Fruit fly (Drosophila melanogaster) whole organism, embryonic: ENCODE data around the gene CG45081.

Source experiments
- Abd-B ChIP-seq: fragments of 200-800 bp; sonication (Bioruptor generic); optimal IDR thresholded peaks from 2 replicates; lab custom pipeline; 2018; ENCODE audit warnings: missing biosample characterization, mild to moderate bottlenecking, missing genetic modification characterization, moderate library complexity
- Awh ChIP-seq: fragments of 200-800 bp; sonication (Bioruptor generic); IDR thresholded peaks from 2 replicates; pipeline ENCODE4, ENCODE4 v1.3.6; 2022; ENCODE audit warnings: missing biosample characterization, missing genetic modification characterization
- Blimp-1 ChIP-seq: fragments of 200-800 bp; sonication (Bioruptor generic); optimal IDR thresholded peaks from 3 replicates; lab custom pipeline; 2018; ENCODE audit warnings: missing biosample characterization, missing genetic modification characterization, mild to moderate bottlenecking, moderate library complexity, missing genetic modification reagents
- BtbVII ChIP-seq: fragments of 200-800 bp; sonication (Bioruptor generic); optimal IDR thresholded peaks from 3 replicates; lab custom pipeline; 2017; ENCODE audit warnings: missing biosample characterization, mild to moderate bottlenecking, missing genetic modification characterization
- CG10274 ChIP-seq: fragments of 200-800 bp; sonication (Bioruptor generic); optimal IDR thresholded peaks from 3 replicates; lab custom pipeline; 2017; ENCODE audit warnings: missing biosample characterization, mild to moderate bottlenecking, missing genetic modification characterization
- CG10431 ChIP-seq: fragments of 200-800 bp; sonication (Bioruptor generic); optimal IDR thresholded peaks from 3 replicates; lab custom pipeline; 2018; ENCODE audit warnings: missing biosample characterization, mild to moderate bottlenecking, missing genetic modification characterization
- CG11456 ChIP-seq: fragments of 200-800 bp; sonication (Bioruptor generic); IDR thresholded peaks from 3 replicates; pipeline ENCODE4 v1.3.6; 2022; ENCODE audit warnings: missing biosample characterization, missing genetic modification characterization
- CG14710 ChIP-seq: fragments of 200-800 bp; sonication (Bioruptor generic); optimal IDR thresholded peaks from 3 replicates; lab custom pipeline; 2019; ENCODE audit warnings: missing biosample characterization, mild to moderate bottlenecking, missing genetic modification characterization, moderate library complexity
- CG15601 ChIP-seq: fragments of 200-800 bp; sonication (Bioruptor generic); optimal IDR thresholded peaks from 3 replicates; lab custom pipeline; 2019; ENCODE audit warnings: missing biosample characterization, mild to moderate bottlenecking, missing genetic modification characterization, moderate library complexity
- CG17361 ChIP-seq: fragments of 200-800 bp; sonication (Bioruptor generic); IDR thresholded peaks from 3 replicates; pipeline ENCODE4 v1.3.6; 2022; ENCODE audit warnings: missing biosample characterization, missing genetic modification characterization
- CG1832 ChIP-seq: fragments of 200-800 bp; sonication (Bioruptor generic); optimal IDR thresholded peaks from 2 replicates; lab custom pipeline; 2017; ENCODE audit warnings: missing biosample characterization, mild to moderate bottlenecking, missing genetic modification characterization, inconsistent platforms
- CG18476 ChIP-seq: fragments of 200-800 bp; sonication (Bioruptor generic); optimal IDR thresholded peaks from 2 replicates; lab custom pipeline; 2016; ENCODE audit warnings: missing biosample characterization, mild to moderate bottlenecking, missing genetic modification characterization
- CG18599 ChIP-seq: fragments of 200-800 bp; sonication (Bioruptor generic); optimal IDR thresholded peaks from 3 replicates; lab custom pipeline; 2017; ENCODE audit warnings: missing biosample characterization, missing genetic modification characterization, mild to moderate bottlenecking, moderate library complexity, missing genetic modification reagents
- CG2712 ChIP-seq: fragments of 200-800 bp; optimal IDR thresholded peaks from 3 replicates; lab custom pipeline; 2019; ENCODE audit warnings: missing biosample characterization, mild to moderate bottlenecking, missing genetic modification characterization, moderate library complexity
- CG32772 ChIP-seq: fragments of 200-800 bp; sonication (Bioruptor generic); IDR thresholded peaks from 2 replicates; pipeline ENCODE4 v1.3.6; 2022; ENCODE audit warnings: missing biosample characterization, missing genetic modification characterization
- CG4360 ChIP-seq: fragments of 200-800 bp; sonication (Bioruptor generic); IDR thresholded peaks from 2 replicates; pipeline ENCODE4 v1.3.6; 2022; ENCODE audit warnings: missing biosample characterization, missing genetic modification characterization
- CG4404 ChIP-seq: fragments of 200-800 bp; sonication (Bioruptor generic); IDR thresholded peaks from 2 replicates; pipeline ENCODE4 v1.3.6; 2022; ENCODE audit warnings: missing biosample characterization, missing genetic modification characterization
- CG7839 ChIP-seq: fragments of 200-800 bp; sonication (Bioruptor generic); optimal IDR thresholded peaks from 3 replicates; lab custom pipeline; 2018; ENCODE audit warnings: missing biosample characterization, mild to moderate bottlenecking, missing genetic modification characterization, moderate library complexity
- CG8388 ChIP-seq: fragments of 200-800 bp; sonication (Bioruptor generic); optimal IDR thresholded peaks from 2 replicates; lab custom pipeline; 2019; ENCODE audit warnings: missing biosample characterization, mild to moderate bottlenecking, missing genetic modification characterization, moderate library complexity
- CoRest ChIP-seq: fragments of 200-800 bp; sonication (Bioruptor generic); optimal IDR thresholded peaks from 3 replicates; lab custom pipeline; 2018; ENCODE audit warnings: missing biosample characterization, mild to moderate bottlenecking, missing genetic modification characterization, moderate library complexity
- Deaf1 ChIP-seq: fragments of 200-800 bp; optimal IDR thresholded peaks from 3 replicates; lab custom pipeline; 2019; ENCODE audit warnings: missing biosample characterization, mild to moderate bottlenecking, missing genetic modification characterization, moderate library complexity
- Ets65A ChIP-seq: fragments of 200-800 bp; sonication (Bioruptor generic); peaks from one replicate; lab custom pipeline; 2016; ENCODE audit warnings: missing biosample characterization, missing genetic modification characterization
- H2.0 ChIP-seq: fragments of 200-800 bp; sonication (Bioruptor generic); IDR thresholded peaks from 2 replicates; pipeline ENCODE4 v1.3.6; 2022; ENCODE audit warnings: missing biosample characterization, missing genetic modification characterization
- Hr51 ChIP-seq, 2 experiments: fragments of 200-800 bp; sonication (Bioruptor generic); optimal IDR thresholded peaks; 2 replicates in 1 of 2; 3 replicates in 1 of 2; lab custom pipeline; 2016 to 2018; ENCODE audit warnings: missing biosample characterization in 2 of 2, missing genetic modification characterization in 2 of 2, mild to moderate bottlenecking in 1 of 2, moderate library complexity in 1 of 2
- Hr78 ChIP-seq, 2 experiments: fragments of 200-800 bp in 1 of 2; fragments of >200 bp in 1 of 2; sonication (Bioruptor generic) in 1 of 2; optimal IDR thresholded peaks; 2 replicates each; lab custom pipeline; 2017 to 2019; ENCODE audit warnings: missing biosample characterization in 2 of 2, missing genetic modification characterization in 2 of 2, mild to moderate bottlenecking in 1 of 2, moderate library complexity in 1 of 2
- Med ChIP-seq: fragments of 200-800 bp; sonication (Bioruptor generic); peaks from one replicate; lab custom pipeline; 2016; ENCODE audit warnings: missing biosample characterization, missing genetic modification characterization, mild to moderate bottlenecking, inconsistent platforms, moderate library complexity
- Ptx1 ChIP-seq: fragments of 200-800 bp; sonication (Bioruptor generic); IDR thresholded peaks from 2 replicates; pipeline ENCODE4 v1.3.6; 2022; ENCODE audit warnings: missing biosample characterization, missing genetic modification characterization
- Ravus ChIP-seq: fragments of 200-800 bp; sonication (Bioruptor generic); IDR thresholded peaks from 2 replicates; pipeline ENCODE4 v1.3.6; 2022; ENCODE audit warnings: missing biosample characterization, missing genetic modification characterization
- Rx ChIP-seq: fragments of 200-800 bp; sonication (Bioruptor generic); IDR thresholded peaks from 2 replicates; pipeline ENCODE4 v1.3.6; 2022; ENCODE audit warnings: missing biosample characterization, missing genetic modification characterization
- Six4 ChIP-seq: fragments of 200-800 bp; sonication (Bioruptor generic); optimal IDR thresholded peaks from 2 replicates; lab custom pipeline; 2016; ENCODE audit warnings: missing biosample characterization, missing genetic modification characterization
- Sox102F ChIP-seq: fragments of 200-800 bp; sonication (Bioruptor generic); optimal IDR thresholded peaks from 2 replicates; lab custom pipeline; 2018; ENCODE audit warnings: missing biosample characterization, mild to moderate bottlenecking, missing genetic modification characterization, moderate library complexity
- ato ChIP-seq: fragments of 200-800 bp; sonication (Bioruptor generic); IDR thresholded peaks from 2 replicates; pipeline ENCODE4 v1.3.6; 2022; ENCODE audit warnings: missing biosample characterization, missing genetic modification characterization; ENCODE audit not compliant: partially characterized antibody
- bcd ChIP-seq: fragments of 200-800 bp; sonication (Bioruptor generic); optimal IDR thresholded peaks from 2 replicates; lab custom pipeline; 2017; ENCODE audit warnings: missing biosample characterization, mild to moderate bottlenecking, missing genetic modification characterization
- cg ChIP-seq: fragments of 200-800 bp; sonication (Bioruptor generic); optimal IDR thresholded peaks from 3 replicates; lab custom pipeline; 2019; ENCODE audit warnings: missing biosample characterization, mild to moderate bottlenecking, missing genetic modification characterization, moderate library complexity
- ci ChIP-seq: fragments of 200-800 bp; sonication (Bioruptor generic); IDR thresholded peaks from 3 replicates; pipeline ENCODE4 v1.3.6; 2022; ENCODE audit warnings: missing biosample characterization, missing genetic modification characterization
- dmrt11E ChIP-seq: fragments of 200-800 bp; sonication (Bioruptor generic); optimal IDR thresholded peaks from 3 replicates; lab custom pipeline; 2018; ENCODE audit warnings: missing biosample characterization, mild to moderate bottlenecking, missing genetic modification characterization, moderate library complexity
- fd96Cb ChIP-seq: fragments of 200-800 bp; sonication (Bioruptor generic); optimal IDR thresholded peaks from 2 replicates; lab custom pipeline; 2018; ENCODE audit warnings: missing biosample characterization, mild to moderate bottlenecking, missing genetic modification characterization, moderate library complexity
- gcm ChIP-seq: fragments of 200-800 bp; sonication (Bioruptor generic); optimal IDR thresholded peaks from 2 replicates; lab custom pipeline; 2019; ENCODE audit warnings: missing biosample characterization, mild to moderate bottlenecking, missing genetic modification characterization, moderate library complexity
- gem ChIP-seq: fragments of 200-800 bp; sonication (Bioruptor generic); optimal IDR thresholded peaks from 2 replicates; lab custom pipeline; 2019; ENCODE audit warnings: missing biosample characterization, mild to moderate bottlenecking, missing genetic modification characterization, moderate library complexity
- grau ChIP-seq: fragments of 200-800 bp; optimal IDR thresholded peaks from 3 replicates; lab custom pipeline; 2019; ENCODE audit warnings: missing biosample characterization, mild to moderate bottlenecking, missing genetic modification characterization, moderate library complexity
- ind ChIP-seq: fragments of 200-800 bp; sonication (Bioruptor generic); optimal IDR thresholded peaks from 3 replicates; lab custom pipeline; 2016; ENCODE audit warnings: missing biosample characterization, missing genetic modification characterization
- mirr ChIP-seq: fragments of 200-800 bp; sonication (Bioruptor generic); optimal IDR thresholded peaks from 3 replicates; lab custom pipeline; 2018; ENCODE audit warnings: missing biosample characterization, mild to moderate bottlenecking, missing genetic modification characterization
- pfk ChIP-seq: fragments of 200-800 bp; sonication (Bioruptor generic); optimal IDR thresholded peaks from 2 replicates; lab custom pipeline; 2018; ENCODE audit warnings: missing biosample characterization, mild to moderate bottlenecking, missing genetic modification characterization, moderate library complexity
- phol ChIP-seq: fragments of 200-800 bp; sonication (Bioruptor generic); optimal IDR thresholded peaks from 3 replicates; lab custom pipeline; 2018; ENCODE audit warnings: missing biosample characterization, mild to moderate bottlenecking, missing genetic modification characterization, moderate library complexity
- pzg ChIP-seq: fragments of 200-800 bp; sonication (Bioruptor generic); optimal IDR thresholded peaks from 3 replicates; lab custom pipeline; 2018; ENCODE audit warnings: missing biosample characterization, mild to moderate bottlenecking, missing genetic modification characterization, moderate library complexity
- rib ChIP-seq: fragments of 200-800 bp; sonication (Bioruptor generic); IDR thresholded peaks from 2 replicates; pipeline ENCODE4 v1.3.6; 2022; ENCODE audit warnings: missing biosample characterization, missing genetic modification characterization
- row ChIP-seq: fragments of 200-800 bp; sonication (Bioruptor generic); IDR thresholded peaks from 3 replicates; pipeline ENCODE4 v1.3.6; 2022; ENCODE audit warnings: missing biosample characterization, missing genetic modification characterization
- trem ChIP-seq: fragments of 200-800 bp; optimal IDR thresholded peaks from 3 replicates; lab custom pipeline; 2019; ENCODE audit warnings: missing biosample characterization, mild to moderate bottlenecking, missing genetic modification characterization, moderate library complexity
- vnd ChIP-seq: fragments of 200-800 bp; sonication (Bioruptor generic); IDR thresholded peaks from 3 replicates; pipeline ENCODE4 v1.3.6; 2022; ENCODE audit warnings: missing biosample characterization, missing genetic modification characterization; ENCODE audit not compliant: partially characterized antibody

The CG45081 gene

dm6 chr3L:19228857-19229398, 36.9 kb upstream of the CG45081 start (continued):
- TF ChIP-seq Awh (GFP tag; lab: Robert Waterston, UW) (no peak), Abd-B (GFP tag; lab: Kevin White, UChicago) (no peak), pzg (no peak), CG18476 (GFP tag; lab: Kevin White, UChicago) (no peak), BtbVII (GFP tag; lab: Kevin White, UChicago) (no peak), ci (no peak), CG10431 (GFP tag; lab: Kevin White, UChicago) (no peak), Blimp-1 (GFP tag; lab: Kevin White, UChicago) (peak; percentile 21), row (GFP tag; lab: Robert Waterston, UW) (0 out of 3 replicates have a peak, but pooled peaks have one; percentile 24), CG4404 (GFP tag; lab: Robert Waterston, UW) (no peak), Sox102F (GFP tag; lab: Kevin White, UChicago) (peak; percentile 22), Ptx1 (GFP tag; lab: Robert Waterston, UW) (0 out of 2 replicates have a peak, but pooled peaks have one; percentile 6), dmrt11E (tag; lab: Kevin White, UChicago) (peak; percentile 25), trem (peak; percentile 5), gem (peak; percentile 51), fd96Cb (tag; lab: Kevin White, UChicago) (peak; percentile 13), gcm (GFP tag; lab: Kevin White, UChicago) (peak; percentile 8), Rx (GFP tag; lab: Robert Waterston, UW) (no peak), CG8388 (peak; percentile 23), CG14710 (tag; lab: Kevin White, UChicago) (peak; percentile 94), CG7839 (tag; lab: Kevin White, UChicago) (peak; percentile 9), pfk (GFP tag; lab: Kevin White, UChicago) (no peak), phol (tag; lab: Kevin White, UChicago) (peak; percentile 5), CG2712 (peak; percentile 40), CG17361 (GFP tag; lab: Robert Waterston, UW) (peak; percentile 53; the same call in 2 of the 3 replicates), CoRest (tag; lab: Kevin White, UChicago) (peak; percentile 5), Six4 (GFP tag; lab: Kevin White, UChicago) (no peak), CG15601 (tag; lab: Kevin White, UChicago) (peak; percentile 9)

- TF ChIP-seq mirr (GFP tag; lab: Kevin White, UChicago) (peak; percentile 26), rib (GFP tag; lab: Robert Waterston, UW) (0 out of 2 replicates have a peak, but pooled peaks have one; percentile 11), Med (GFP tag; lab: Kevin White, UChicago) (peak; percentile 64), grau (tag; lab: Kevin White, UChicago) (no peak), Hr78 (GFP tag; optimal IDR thresholded peaks at IDR 0.05; lab: Kevin White, UChicago) (no peak), CG32772 (GFP tag; lab: Robert Waterston, UW) (no peak), cg (GFP tag; lab: Kevin White, UChicago) (peak; percentile 19), ind (GFP tag; lab: Kevin White, UChicago) (no peak), Deaf1 (peak; percentile 62), Ets65A (peak; percentile 39), vnd (GFP tag; lab: Robert Waterston, UW) (no peak), ato (no peak), phol (tag; lab: Kevin White, UChicago) (peak; percentile 34), bcd (no peak), CG4360 (GFP tag; lab: Robert Waterston, UW) (peak; percentile 60; the same call in 1 of the 2 replicates), CG18599 (GFP tag; lab: Kevin White, UChicago) (peak; percentile 40), CG1832 (GFP tag; lab: Kevin White, UChicago) (no peak), CG10274 (GFP tag; lab: Kevin White, UChicago) (no peak), Hr51 (GFP tag; optimal IDR thresholded peaks at IDR 0.05; lab: Kevin White, UChicago) (peak in 1 of 2 experiments; percentile 38), Ravus (GFP tag; lab: Robert Waterston, UW) (no peak), H2.0 (no peak), CG11456 (no peak)
Observed at dm6 chr3L:19229491-19229890, 36.4 kb upstream of the CG45081 start.
